Fruit fly (Drosophila melanogaster) whole organism, pupa: ENCODE data around the gene stnB.
A peak's percentile ranks its signal among the peaks of the same experiment; 100 is the strongest.

ENCODE experiments used
- CG10348 ChIP-seq: fragments of 200-800 bp; sonication (Bioruptor generic); IDR thresholded peaks from 2 replicates; pipeline ENCODE4 v1.3.6; 2022; ENCODE audit warnings: missing biosample characterization, missing genetic modification characterization
- CG12605 ChIP-seq: fragments of 200-800 bp; sonication (Bioruptor generic); IDR thresholded peaks from 2 replicates; pipeline ENCODE4 v1.3.6; 2022; ENCODE audit warnings: missing biosample characterization, missing genetic modification characterization
- CG13204 ChIP-seq: fragments of 200-800 bp; sonication (Bioruptor generic); optimal IDR thresholded peaks from 2 replicates; lab custom pipeline; 2018; ENCODE audit warnings: missing biosample characterization, mild to moderate bottlenecking, missing genetic modification characterization, moderate library complexity
- CG14655 ChIP-seq: fragments of 200-800 bp; sonication (Bioruptor generic); optimal IDR thresholded peaks from 3 replicates; lab custom pipeline; 2017; ENCODE audit warnings: mild to moderate bottlenecking, missing biosample characterization, missing genetic modification reagents, missing genetic modification characterization
- CG15710 ChIP-seq: fragments of 200-800 bp; sonication (Bioruptor generic); optimal IDR thresholded peaks from 2 replicates; lab custom pipeline; 2018; ENCODE audit warnings: missing biosample characterization, mild to moderate bottlenecking, missing genetic modification characterization, moderate library complexity
- CG17806 ChIP-seq: fragments of 200-800 bp; sonication (Bioruptor generic); optimal IDR thresholded peaks from 2 replicates; lab custom pipeline; 2018; ENCODE audit warnings: missing biosample characterization, mild to moderate bottlenecking, missing genetic modification characterization, moderate library complexity
- CG32121 ChIP-seq: fragments of 200-800 bp; sonication (Bioruptor generic); IDR thresholded peaks from 2 replicates; pipeline ENCODE4 v1.3.6; 2022; ENCODE audit warnings: missing biosample characterization, missing genetic modification characterization
- CG34367 ChIP-seq: fragments of 200-800 bp; sonication (Bioruptor generic); optimal IDR thresholded peaks from 2 replicates; lab custom pipeline; 2018; ENCODE audit warnings: missing biosample characterization, mild to moderate bottlenecking, missing genetic modification characterization
- CG4496 ChIP-seq: fragments of 200-800 bp; sonication (Bioruptor generic); IDR thresholded peaks from 3 replicates; pipeline ENCODE4 v1.3.6; 2022; ENCODE audit warnings: missing biosample characterization, missing genetic modification characterization
- CG8159 ChIP-seq: fragments of 200-800 bp; sonication (Bioruptor generic); optimal IDR thresholded peaks from 3 replicates; lab custom pipeline; 2018; ENCODE audit warnings: missing biosample characterization, mild to moderate bottlenecking, missing genetic modification characterization, moderate library complexity
- CG8301 ChIP-seq: fragments of 200-800 bp; sonication (Bioruptor generic); optimal IDR thresholded peaks from 2 replicates; lab custom pipeline; 2018; ENCODE audit warnings: missing biosample characterization, mild to moderate bottlenecking, missing genetic modification characterization
- CG9948 ChIP-seq: fragments of 200-800 bp; sonication (Bioruptor generic); optimal IDR thresholded peaks from 2 replicates; lab custom pipeline; 2018; ENCODE audit warnings: missing biosample characterization, mild to moderate bottlenecking, missing genetic modification characterization, moderate library complexity
- D1 ChIP-seq: fragments of 200-800 bp; sonication (Bioruptor generic); optimal IDR thresholded peaks from 2 replicates; lab custom pipeline; 2018; ENCODE audit warnings: missing biosample characterization, mild to moderate bottlenecking, missing genetic modification characterization, moderate library complexity
- EcR ChIP-seq: fragments of 200-800 bp; sonication (Bioruptor generic); optimal IDR thresholded peaks from 3 replicates; lab custom pipeline; 2019; ENCODE audit warnings: missing biosample characterization, missing genetic modification characterization, mild to moderate bottlenecking, moderate library complexity, missing genetic modification reagents
- Ets98B ChIP-seq: fragments of 200-800 bp; sonication (Bioruptor generic); IDR thresholded peaks from 2 replicates; pipeline ENCODE4 v1.3.6; 2022; ENCODE audit warnings: missing biosample characterization, missing genetic modification characterization
- Pif1A ChIP-seq: fragments of 200-800 bp; sonication (Bioruptor generic); optimal IDR thresholded peaks from 3 replicates; lab custom pipeline; 2016; ENCODE audit warnings: missing biosample characterization, missing genetic modification characterization
- Snoo ChIP-seq: fragments of 200-800 bp; sonication (Bioruptor generic); optimal IDR thresholded peaks from 3 replicates; lab custom pipeline; 2017; ENCODE audit warnings: missing biosample characterization, mild to moderate bottlenecking, missing genetic modification characterization, inconsistent platforms
- fd96Ca ChIP-seq: fragments of 200-800 bp; sonication (Bioruptor generic); IDR thresholded peaks from 3 replicates; pipeline ENCODE4 v1.3.6; 2022; ENCODE audit warnings: missing biosample characterization, missing genetic modification characterization
- gl ChIP-seq: fragments of 200-800 bp; sonication (Bioruptor generic); optimal IDR thresholded peaks from 2 replicates; lab custom pipeline; 2018; ENCODE audit warnings: missing biosample characterization, mild to moderate bottlenecking, missing genetic modification characterization
- rn ChIP-seq: fragments of 200-800 bp; sonication (Bioruptor generic); IDR thresholded peaks from 2 replicates; pipeline ENCODE4 v1.3.6; 2022; ENCODE audit warnings: missing biosample characterization, missing genetic modification characterization

Gene stnB

dm6 chrX:23010651-23011050 is 6.2 kb upstream of the stnB start:
- TF ChIP-seq gl (tag; lab: Kevin White, UChicago) (no peak), CG10348 (GFP tag; lab: Robert Waterston, UW) (no peak), CG13204 (GFP tag; lab: Kevin White, UChicago) (no peak), rn (GFP tag; lab: Robert Waterston, UW) (no peak)

DNA sequence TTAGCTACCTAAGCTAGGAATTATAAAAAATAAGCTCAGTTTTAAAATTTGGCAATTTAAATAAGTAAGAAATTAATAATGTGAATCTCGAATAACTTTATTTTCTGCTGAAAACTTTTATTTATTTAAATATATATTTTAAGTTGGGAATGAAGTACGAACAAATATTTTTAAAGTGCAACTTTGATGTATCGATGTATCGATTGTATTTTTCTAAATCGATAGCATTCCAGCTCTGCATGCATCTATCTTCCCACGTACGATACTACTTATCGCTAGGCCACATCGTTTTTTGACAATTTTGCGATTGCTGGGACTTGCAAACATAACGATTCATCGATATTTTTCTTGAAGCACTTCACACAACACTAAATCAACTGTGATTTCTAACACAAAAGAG is 3.0 kb upstream of the stnB start:
- TF ChIP-seq CG12605 (GFP tag; lab: Robert Waterston, UW) (no peak), CG9948 (tag; lab: Kevin White, UChicago) (no peak), CG14655 (peak; percentile 18), CG34367 (tag; lab: Kevin White, UChicago) (no peak), CG32121 (no peak), Pif1A (GFP tag; lab: Kevin White, UChicago) (no peak), gl (tag; lab: Kevin White, UChicago) (no peak), CG17806 (no peak), CG15710 (tag; lab: Kevin White, UChicago) (no peak)

dm6 chrX:23006925-23007324 is 2.5 kb upstream of the stnB start:
- TF ChIP-seq gl (tag; lab: Kevin White, UChicago) (no peak), CG17806 (no peak), rn (GFP tag; lab: Robert Waterston, UW) (no peak), CG8159 (tag; lab: Kevin White, UChicago) (no peak)

dm6 chrX:22981508-22981907 is 22.9 kb downstream of the stnB start:
- TF ChIP-seq CG34367 (tag; lab: Kevin White, UChicago), result no peak
- no peak for TF ChIP-seq Snoo
- TF ChIP-seq CG8159 (tag; lab: Kevin White, UChicago), result no peak
- no peak for TF ChIP-seq CG15710 (tag; lab: Kevin White, UChicago)
- no peak for TF ChIP-seq CG12605 (GFP tag; lab: Robert Waterston, UW)
- no peak for TF ChIP-seq EcR (GFP tag; lab: Kevin White, UChicago)
- no peak for TF ChIP-seq Pif1A (GFP tag; lab: Kevin White, UChicago)

dm6 chrX:22962260-22962659 is 42.2 kb downstream of the stnB start, which contains the start of gene CG40485:
Gene CG40485 (minus strand): TSS chrX:22962360.
- TF ChIP-seq CG10348 (GFP tag; lab: Robert Waterston, UW) (no peak), CG15710 (tag; lab: Kevin White, UChicago) (no peak), fd96Ca (GFP tag; lab: Robert Waterston, UW) (no peak), Ets98B (GFP tag; lab: Robert Waterston, UW) (no peak), CG32121 (no peak), Pif1A (GFP tag; lab: Kevin White, UChicago) (no peak), CG17806 (no peak), Snoo (no peak), CG12605 (GFP tag; lab: Robert Waterston, UW) (no peak), CG4496 (GFP tag; lab: Robert Waterston, UW) (no peak), CG14655 (no peak), CG8301 (tag; lab: Kevin White, UChicago) (no peak), D1 (tag; lab: Kevin White, UChicago) (no peak), CG8159 (tag; lab: Kevin White, UChicago) (no peak), rn (GFP tag; lab: Robert Waterston, UW) (no peak)

dm6 chrX:22959991-22960390 is 44.5 kb downstream of the stnB start, which contains the start of gene CG40486:
Gene CG40486 (minus strand): TSS chrX:22960091.
- TF ChIP-seq CG9948 (tag; lab: Kevin White, UChicago) (no peak), CG4496 (GFP tag; lab: Robert Waterston, UW) (no peak), EcR (GFP tag; lab: Kevin White, UChicago) (no peak), CG13204 (GFP tag; lab: Kevin White, UChicago) (no peak), CG17806 (no peak), Ets98B (GFP tag; lab: Robert Waterston, UW) (no peak), rn (GFP tag; lab: Robert Waterston, UW) (no peak), CG32121 (no peak), CG14655 (no peak), CG8301 (tag; lab: Kevin White, UChicago) (no peak), Snoo (no peak), fd96Ca (GFP tag; lab: Robert Waterston, UW) (no peak)

DNA sequence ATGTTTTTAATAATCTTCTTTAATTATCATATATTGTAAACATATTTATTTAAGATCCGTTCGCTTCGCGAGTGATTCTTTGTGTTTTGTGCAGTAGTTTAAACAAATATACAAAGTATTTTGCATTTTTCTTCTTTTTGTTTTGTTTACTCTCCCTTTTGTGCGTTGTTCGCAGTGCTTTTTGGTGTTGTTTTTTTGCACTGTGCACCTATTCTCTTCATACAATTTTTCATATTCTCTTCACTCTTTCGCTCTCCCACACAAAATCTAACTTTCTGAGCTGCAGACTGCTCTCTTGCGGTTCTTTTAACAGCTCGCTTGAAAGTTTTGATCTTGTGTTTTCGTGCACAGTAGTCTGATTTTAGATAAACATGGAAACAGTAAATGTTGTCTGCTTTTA is 54.5 kb downstream of the stnB start:
- TF ChIP-seq CG12605 (GFP tag; lab: Robert Waterston, UW) (peak; percentile 57), CG4496 (GFP tag; lab: Robert Waterston, UW) (peak; percentile 66; the same call in 2 of the 3 replicates)

dm6 chrX:22945021-22945420 is 59.4 kb downstream of the stnB start, which contains the start of gene Cnep1r1:
Gene Cnep1r1 (plus strand): TSS chrX:22945321.
- TF ChIP-seq CG8159 (tag; lab: Kevin White, UChicago), result no peak
- TF ChIP-seq gl (tag; lab: Kevin White, UChicago), result no peak
- no peak for TF ChIP-seq CG32121
- TF ChIP-seq, all 21 proteins: peak for 0
